Worm (Caenorhabditis elegans): ENCODE measurements around the gene T13A10.2.

- no peak for TF ChIP-seq unc-39 (tag; optimal IDR thresholded peaks at IDR 0.05)
- TF ChIP-seq ztf-11 (tag; optimal IDR thresholded peaks at IDR 0.05) = no peak
Observed at ce11 chrIV:6237508-6238227, 15.4 kb upstream of the T13A10.2 start, which contains the start of the genes F58F9.6 and F58F9.8.

Measured in whole organism, L2 larva.